Fruit fly (Drosophila melanogaster) whole organism, embryonic: ENCODE measurements around the gene Mst89B.

ENCODE experiments used
- Asciz ChIP-seq: fragments of 200-800 bp; sonication (Bioruptor generic); optimal IDR thresholded peaks from 2 replicates; lab custom pipeline; 2017; ENCODE audit warnings: missing biosample characterization, mild to moderate bottlenecking, missing genetic modification characterization, missing genetic modification reagents
- Bgb ChIP-seq: fragments of 200-800 bp; sonication (Bioruptor generic); IDR thresholded peaks from 2 replicates; pipeline ENCODE4 v1.3.6; 2022; ENCODE audit warnings: missing biosample characterization, missing genetic modification characterization; ENCODE audit not compliant: partially characterized antibody
- C15 ChIP-seq: fragments of 200-800 bp; sonication (Bioruptor generic); IDR thresholded peaks from 3 replicates; pipeline ENCODE4 v1.3.6; 2022; ENCODE audit warnings: missing biosample characterization, missing genetic modification characterization
- CG10147 ChIP-seq: fragments of 200-800 bp; sonication (Bioruptor generic); optimal IDR thresholded peaks from 2 replicates; lab custom pipeline; 2019; ENCODE audit warnings: missing biosample characterization, mild to moderate bottlenecking, missing genetic modification characterization, moderate library complexity
- CG10209 ChIP-seq: fragments of 200-800 bp; sonication (Bioruptor generic); optimal IDR thresholded peaks from 3 replicates; lab custom pipeline; 2017; ENCODE audit warnings: missing biosample characterization, mild to moderate bottlenecking, missing genetic modification characterization, missing genetic modification reagents
- CG10366 ChIP-seq: fragments of 200-800 bp; sonication (Bioruptor generic); IDR thresholded peaks from 2 replicates; pipeline ENCODE4 v1.3.6; 2022; ENCODE audit warnings: missing biosample characterization, missing genetic modification characterization
- CG10543 ChIP-seq: fragments of 200-800 bp; sonication (Bioruptor generic); optimal IDR thresholded peaks from 3 replicates; lab custom pipeline; 2017; ENCODE audit warnings: missing biosample characterization, mild to moderate bottlenecking, missing genetic modification characterization, moderate library complexity
- CG13296 ChIP-seq: fragments of 200-800 bp; sonication (Bioruptor generic); optimal IDR thresholded peaks from 3 replicates; lab custom pipeline; 2018; ENCODE audit warnings: missing biosample characterization, mild to moderate bottlenecking, missing genetic modification characterization
- CG13624 ChIP-seq: fragments of 200-800 bp; sonication (Bioruptor generic); optimal IDR thresholded peaks from 2 replicates; lab custom pipeline; 2016; ENCODE audit warnings: missing biosample characterization, missing genetic modification characterization
- CG13894 ChIP-seq: fragments of 200-800 bp; sonication (Bioruptor generic); optimal IDR thresholded peaks from 3 replicates; lab custom pipeline; 2018; ENCODE audit warnings: missing biosample characterization, mild to moderate bottlenecking, missing genetic modification characterization, moderate library complexity
- CG14965 ChIP-seq: fragments of 200-800 bp; sonication (Bioruptor generic); optimal IDR thresholded peaks from 2 replicates; lab custom pipeline; 2016; ENCODE audit warnings: missing biosample characterization, missing genetic modification characterization, borderline replicate concordance
- CG15073 ChIP-seq: fragments of 200-800 bp; sonication (Bioruptor generic); optimal IDR thresholded peaks from 2 replicates; lab custom pipeline; 2016; ENCODE audit warnings: missing biosample characterization, missing genetic modification characterization
- CG1529 ChIP-seq: fragments of 200-800 bp; sonication (Bioruptor generic); optimal IDR thresholded peaks from 3 replicates; lab custom pipeline; 2018; ENCODE audit warnings: missing biosample characterization, missing genetic modification characterization
- CG18764 ChIP-seq: fragments of 200-800 bp; sonication (Bioruptor generic); optimal IDR thresholded peaks from 3 replicates; lab custom pipeline; 2016; ENCODE audit warnings: missing biosample characterization, missing genetic modification characterization
- CG3281 ChIP-seq: fragments of 200-800 bp; sonication (Bioruptor generic); optimal IDR thresholded peaks from 3 replicates; lab custom pipeline; 2017; ENCODE audit warnings: missing biosample characterization, mild to moderate bottlenecking, missing genetic modification characterization
- CG33557 ChIP-seq: fragments of 200-800 bp; sonication (Bioruptor generic); optimal IDR thresholded peaks from 2 replicates; lab custom pipeline; 2019; ENCODE audit warnings: missing biosample characterization, mild to moderate bottlenecking, missing genetic modification characterization, moderate library complexity
- CG3407 ChIP-seq: fragments of 200-800 bp; sonication (Bioruptor generic); optimal IDR thresholded peaks from 2 replicates; lab custom pipeline; 2018; ENCODE audit warnings: missing biosample characterization, mild to moderate bottlenecking, missing genetic modification characterization
- CG3847 ChIP-seq: fragments of 200-800 bp; sonication (Bioruptor generic); IDR thresholded peaks from 2 replicates; pipeline ENCODE4 v1.3.6; 2022; ENCODE audit warnings: missing biosample characterization, missing genetic modification characterization
- CG4282 ChIP-seq: fragments of 200-800 bp; sonication (Bioruptor generic); optimal IDR thresholded peaks from 2 replicates; lab custom pipeline; 2016; ENCODE audit warnings: missing biosample characterization, missing genetic modification characterization
- CG4730 ChIP-seq: fragments of 200-800 bp; sonication (Bioruptor generic); IDR thresholded peaks from 2 replicates; pipeline ENCODE4 v1.3.6; 2022; ENCODE audit warnings: missing biosample characterization, missing genetic modification characterization
- CG6791 ChIP-seq: fragments of 200-800 bp; sonication (Bioruptor generic); IDR thresholded peaks from 3 replicates; pipeline ENCODE4 v1.3.6; 2022; ENCODE audit warnings: missing biosample characterization, missing genetic modification characterization; ENCODE audit not compliant: partially characterized antibody
- CG8388 ChIP-seq: fragments of 200-800 bp; sonication (Bioruptor generic); optimal IDR thresholded peaks from 2 replicates; lab custom pipeline; 2019; ENCODE audit warnings: missing biosample characterization, mild to moderate bottlenecking, missing genetic modification characterization, moderate library complexity
- HHEX ChIP-seq: fragments of 200-800 bp; sonication (Bioruptor generic); optimal IDR thresholded peaks from 3 replicates; lab custom pipeline; 2017; ENCODE audit warnings: missing biosample characterization, mild to moderate bottlenecking, missing genetic modification characterization, missing genetic modification reagents
- Mes4 ChIP-seq: fragments of 200-800 bp; sonication (Bioruptor generic); optimal IDR thresholded peaks from 2 replicates; lab custom pipeline; 2016; ENCODE audit warnings: missing biosample characterization, missing genetic modification characterization
- NK7.1 ChIP-seq: fragments of 200-800 bp; sonication (Bioruptor generic); optimal IDR thresholded peaks from 3 replicates; lab custom pipeline; 2016; ENCODE audit warnings: missing biosample characterization, missing genetic modification characterization
- Sry-δ ChIP-seq: fragments of 200-800 bp; sonication (Bioruptor generic); optimal IDR thresholded peaks from 2 replicates; lab custom pipeline; 2016; ENCODE audit warnings: missing biosample characterization, missing genetic modification characterization
- ato ChIP-seq: fragments of 200-800 bp; sonication (Bioruptor generic); IDR thresholded peaks from 2 replicates; pipeline ENCODE4 v1.3.6; 2022; ENCODE audit warnings: missing biosample characterization, missing genetic modification characterization; ENCODE audit not compliant: partially characterized antibody
- cad ChIP-seq: fragments of >200 bp; optimal IDR thresholded peaks from 2 replicates; lab custom pipeline; 2017; ENCODE audit warnings: missing biosample characterization, missing genetic modification characterization
- cg ChIP-seq: fragments of 200-800 bp; sonication (Bioruptor generic); optimal IDR thresholded peaks from 3 replicates; lab custom pipeline; 2019; ENCODE audit warnings: missing biosample characterization, mild to moderate bottlenecking, missing genetic modification characterization, moderate library complexity
- dm ChIP-seq: fragments of 200-800 bp; sonication (Bioruptor generic); optimal IDR thresholded peaks from 3 replicates; lab custom pipeline; 2016; ENCODE audit warnings: missing biosample characterization, missing genetic modification characterization
- dmrt11E ChIP-seq: fragments of 200-800 bp; sonication (Bioruptor generic); optimal IDR thresholded peaks from 3 replicates; lab custom pipeline; 2018; ENCODE audit warnings: missing biosample characterization, mild to moderate bottlenecking, missing genetic modification characterization, moderate library complexity
- exex ChIP-seq: fragments of 200-800 bp; sonication (Bioruptor generic); optimal IDR thresholded peaks from 4 replicates; lab custom pipeline; 2018; ENCODE audit warnings: missing biosample characterization, mild to moderate bottlenecking, missing genetic modification characterization, moderate library complexity
- gce ChIP-seq: fragments of 200-800 bp; sonication (Bioruptor generic); IDR thresholded peaks from 3 replicates; pipeline ENCODE4 v1.3.6; 2022; ENCODE audit warnings: missing biosample characterization, missing genetic modification characterization
- gcm2 ChIP-seq: fragments of 200-800 bp; sonication (Bioruptor generic); optimal IDR thresholded peaks from 2 replicates; lab custom pipeline; 2016; ENCODE audit warnings: missing biosample characterization, missing genetic modification characterization
- gem ChIP-seq: fragments of 200-800 bp; sonication (Bioruptor generic); optimal IDR thresholded peaks from 2 replicates; lab custom pipeline; 2019; ENCODE audit warnings: missing biosample characterization, mild to moderate bottlenecking, missing genetic modification characterization, moderate library complexity
- gfzf ChIP-seq: fragments of 200-800 bp; sonication (Bioruptor generic); optimal IDR thresholded peaks from 2 replicates; lab custom pipeline; 2016; ENCODE audit warnings: missing biosample characterization, mild to moderate bottlenecking, missing genetic modification characterization, moderate library complexity
- grau ChIP-seq: fragments of 200-800 bp; optimal IDR thresholded peaks from 3 replicates; lab custom pipeline; 2019; ENCODE audit warnings: missing biosample characterization, mild to moderate bottlenecking, missing genetic modification characterization, moderate library complexity
- gsb ChIP-seq: fragments of 200-800 bp; sonication (Bioruptor generic); IDR thresholded peaks from 2 replicates; pipeline ENCODE4 v1.3.6; 2022; ENCODE audit warnings: missing biosample characterization, missing genetic modification characterization
- insv ChIP-seq, 2 experiments: fragments of 200-800 bp; sonication (Bioruptor generic); optimal IDR thresholded peaks; 3 replicates each; lab custom pipeline; 2016 to 2018; ENCODE audit warnings: missing biosample characterization in 2 of 2, missing genetic modification characterization in 2 of 2
- jigr1 ChIP-seq: fragments of 200-800 bp; sonication (Bioruptor generic); IDR thresholded peaks from 3 replicates; pipeline ENCODE4 v1.3.6; 2022; ENCODE audit warnings: missing biosample characterization, missing genetic modification characterization
- jumu ChIP-seq: fragments of 200-800 bp; sonication (Bioruptor generic); optimal IDR thresholded peaks from 3 replicates; lab custom pipeline; 2016; ENCODE audit warnings: missing biosample characterization, missing genetic modification characterization
- kay ChIP-seq: fragments of 200-800 bp; sonication (Bioruptor generic); optimal IDR thresholded peaks from 2 replicates; lab custom pipeline; 2016; ENCODE audit warnings: missing biosample characterization, missing genetic modification characterization
- lbe ChIP-seq: fragments of 200-800 bp; sonication (Bioruptor generic); optimal IDR thresholded peaks from 2 replicates; lab custom pipeline; 2016; ENCODE audit warnings: missing biosample characterization, mild to moderate bottlenecking, missing genetic modification characterization
- phol ChIP-seq: fragments of 200-800 bp; sonication (Bioruptor generic); optimal IDR thresholded peaks from 3 replicates; lab custom pipeline; 2018; ENCODE audit warnings: missing biosample characterization, mild to moderate bottlenecking, missing genetic modification characterization, moderate library complexity
- pum ChIP-seq: fragments of 200-800 bp; sonication (Bioruptor generic); optimal IDR thresholded peaks from 2 replicates; lab custom pipeline; 2016; ENCODE audit warnings: missing biosample characterization, missing genetic modification characterization
- ranshi ChIP-seq: fragments of 200-800 bp; sonication (Bioruptor generic); IDR thresholded peaks from 2 replicates; pipeline ENCODE4 v1.3.6; 2022; ENCODE audit warnings: missing biosample characterization, missing genetic modification characterization
- sima ChIP-seq: fragments of 200-800 bp; sonication (Bioruptor generic); optimal IDR thresholded peaks from 2 replicates; lab custom pipeline; 2016; ENCODE audit warnings: missing biosample characterization, missing genetic modification characterization
- tap ChIP-seq: fragments of 200-800 bp; optimal IDR thresholded peaks from 3 replicates; lab custom pipeline; 2019; ENCODE audit warnings: missing biosample characterization, mild to moderate bottlenecking, missing genetic modification characterization, moderate library complexity
- tin ChIP-seq: fragments of 200-800 bp; sonication (Bioruptor generic); optimal IDR thresholded peaks from 3 replicates; lab custom pipeline; 2016; ENCODE audit warnings: missing biosample characterization, missing genetic modification characterization
- ttk ChIP-seq: fragments of 200-800 bp; sonication (Bioruptor generic); IDR thresholded peaks from 2 replicates; pipeline ENCODE4 v2.1.2; 2022; ENCODE audit warnings: missing biosample characterization, missing genetic modification characterization
- vfl ChIP-seq: fragments of 200-800 bp; sonication (Bioruptor generic); optimal IDR thresholded peaks from 2 replicates; lab custom pipeline; 2016; ENCODE audit warnings: missing biosample characterization, missing genetic modification characterization

The Mst89B gene

dm6 chr3R:16285612-16286188, 18.9 kb downstream of the Mst89B start:
- TF ChIP-seq NK7.1 (GFP tag; lab: Kevin White, UChicago) (no peak), pum (GFP tag; lab: Kevin White, UChicago) (no peak), gsb (no peak), C15 (GFP tag; lab: Robert Waterston, UW) (no peak), jigr1 (GFP tag; lab: Robert Waterston, UW) (no peak), cg (GFP tag; lab: Kevin White, UChicago) (peak; percentile 10), CG18764 (no peak), gem (tag; lab: Kevin White, UChicago) (no peak), CG13624 (GFP tag; lab: Kevin White, UChicago) (no peak), CG8388 (GFP tag; lab: Kevin White, UChicago) (no peak), kay (GFP tag; lab: Kevin White, UChicago) (no peak), insv (GFP tag; optimal IDR thresholded peaks at IDR 0.05; lab: Kevin White, UChicago) (peak in 1 of 2 experiments; percentile 52), CG13296 (GFP tag; lab: Kevin White, UChicago) (no peak), ranshi (GFP tag; lab: Robert Waterston, UW) (no peak), CG10147 (GFP tag; lab: Kevin White, UChicago) (no peak), tap (tag; lab: Kevin White, UChicago) (peak; percentile 3), HHEX (GFP tag; lab: Kevin White, UChicago) (no peak), tin (GFP tag; lab: Kevin White, UChicago) (no peak), ato (GFP tag; lab: Robert Waterston, UW) (no peak), CG3407 (GFP tag; lab: Kevin White, UChicago) (peak; percentile 7), dm (GFP tag; lab: Kevin White, UChicago) (no peak), CG4282 (no peak), Bgb (GFP tag; lab: Robert Waterston, UW) (no peak), gfzf (GFP tag; lab: Kevin White, UChicago) (no peak), CG10209 (no peak), grau (no peak), CG6791 (GFP tag; lab: Robert Waterston, UW) (no peak), CG1529 (peak; percentile 22), lbe (GFP tag; lab: Kevin White, UChicago) (no peak), sima (GFP tag; lab: Kevin White, UChicago) (no peak), CG33557 (GFP tag; lab: Kevin White, UChicago) (peak; percentile 34), dmrt11E (peak; percentile 4), CG15073 (GFP tag; lab: Kevin White, UChicago) (no peak), exex (tag; lab: Kevin White, UChicago) (peak; percentile 75), Mes4 (GFP tag; lab: Kevin White, UChicago) (no peak), gcm2 (GFP tag; lab: Kevin White, UChicago) (no peak), cad (no peak), CG13894 (tag; lab: Kevin White, UChicago) (no peak), CG14965 (GFP tag; lab: Kevin White, UChicago) (no peak), Sry-δ (GFP tag; lab: Kevin White, UChicago) (no peak), CG4730 (GFP tag; lab: Robert Waterston, UW) (no peak), ttk (GFP tag; lab: Robert Waterston, UW) (no peak), CG3847 (GFP tag; lab: Robert Waterston, UW) (no peak), CG10366 (no peak), gce (GFP tag; lab: Robert Waterston, UW) (no peak), phol (tag; lab: Kevin White, UChicago) (no peak), vfl (GFP tag; lab: Kevin White, UChicago) (no peak), Asciz (no peak), jumu (GFP tag; lab: Kevin White, UChicago) (no peak), CG10543 (no peak), CG3281 (GFP tag; lab: Kevin White, UChicago) (peak; percentile 24)
